Worm (Caenorhabditis elegans): ENCODE results near the gene H34I24.1.

DNA sequence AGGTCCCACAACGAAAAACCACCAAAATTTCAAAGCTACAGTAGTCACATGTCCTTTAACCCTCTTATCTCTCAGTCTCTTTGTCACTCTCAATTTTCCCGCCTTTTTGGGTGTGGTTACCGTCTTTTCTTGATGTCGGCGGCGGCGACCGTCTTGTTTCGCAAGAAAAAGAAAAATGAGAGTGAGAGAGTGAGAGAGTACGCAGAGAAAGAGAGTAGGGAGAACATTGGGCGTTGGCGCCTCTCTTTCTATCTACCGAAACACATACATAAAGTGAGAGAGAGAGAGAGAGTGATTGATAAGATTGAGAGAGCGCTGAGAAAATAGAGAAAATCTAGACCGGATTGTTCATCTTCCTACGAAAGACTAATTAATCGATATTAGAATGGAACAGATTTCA lies 29.1 kb downstream of the H34I24.1 start:
- TF ChIP-seq fos-1 (tag; optimal IDR thresholded peaks at IDR 0.05) (no peak), skn-1 (tag; optimal IDR thresholded peaks at IDR 0.05) (no peak), nhr-76 (tag; optimal IDR thresholded peaks at IDR 0.05) (no peak), unc-62 (GFP tag; optimal IDR thresholded peaks at IDR 0.05) (peak; percentile 52), ZK546.5 (tag; optimal IDR thresholded peaks at IDR 0.05) (no peak), elt-3 (tag; optimal IDR thresholded peaks at IDR 0.05) (peak; percentile 1 to 92 (median 38))

Measured in whole organism, L3 larva.